Fruit fly (Drosophila melanogaster) whole organism, adult: ENCODE measurements around the gene Rrp5.

ENCODE experiments used
- CG7045 ChIP-seq: fragments of 200-800 bp; sonication (Bioruptor generic); optimal IDR thresholded peaks from 2 replicates; lab custom pipeline; 2017; ENCODE audit warnings: missing biosample characterization, mild to moderate bottlenecking, missing genetic modification characterization
- ovo ChIP-seq: fragments of 200-800 bp; sonication (Bioruptor generic); optimal IDR thresholded peaks from 2 replicates; lab custom pipeline; 2016; ENCODE audit warnings: missing biosample characterization, missing genetic modification characterization
- pad ChIP-seq: fragments of 200-800 bp; sonication (Bioruptor generic); optimal IDR thresholded peaks from 3 replicates; lab custom pipeline; 2017; ENCODE audit warnings: missing biosample characterization, missing genetic modification characterization, mild to moderate bottlenecking, moderate library complexity, missing genetic modification reagents

dm6 chr3R:24283582-24284085 is 49.5 kb downstream of the Rrp5 start, which contains the start of gene CG6356:
- no peak for TF ChIP-seq ovo (GFP tag; lab: Kevin White, UChicago)
- TF ChIP-seq pad (GFP tag; lab: Kevin White, UChicago) = no peak
- TF ChIP-seq CG7045 = no peak
